Fruit fly (Drosophila melanogaster) whole organism, adult: ENCODE data around the gene CG4338.
A peak's percentile ranks its signal among the peaks of the same experiment; 100 is the strongest.

ENCODE experiments used
- CG11617 ChIP-seq: fragments of 200-800 bp; sonication (Bioruptor generic); optimal IDR thresholded peaks from 2 replicates; lab custom pipeline; 2017; ENCODE audit warnings: mild to moderate bottlenecking, missing biosample characterization, missing genetic modification reagents, missing genetic modification characterization
- CG12768 ChIP-seq: fragments of 200-800 bp; sonication (Bioruptor generic); optimal IDR thresholded peaks from 2 replicates; lab custom pipeline; 2017; ENCODE audit warnings: missing biosample characterization, missing genetic modification characterization, mild to moderate bottlenecking, moderate library complexity, missing genetic modification reagents
- CG14711 ChIP-seq: fragments of 200-800 bp; sonication (Bioruptor generic); optimal IDR thresholded peaks from 2 replicates; lab custom pipeline; 2018; ENCODE audit warnings: missing biosample characterization, mild to moderate bottlenecking, missing genetic modification characterization, moderate library complexity
- CG1620 ChIP-seq: fragments of 200-800 bp; sonication (Bioruptor generic); optimal IDR thresholded peaks from 2 replicates; lab custom pipeline; 2016; ENCODE audit warnings: missing biosample characterization, missing genetic modification characterization
- CG33017 ChIP-seq: fragments of 200-800 bp; sonication (Bioruptor generic); optimal IDR thresholded peaks from 2 replicates; lab custom pipeline; 2018; ENCODE audit warnings: missing biosample characterization, mild to moderate bottlenecking, missing genetic modification characterization, moderate library complexity
- CG5204 ChIP-seq: fragments of 200-800 bp; sonication (Bioruptor generic); optimal IDR thresholded peaks from 2 replicates; lab custom pipeline; 2016; ENCODE audit warnings: missing biosample characterization, missing genetic modification characterization
- CG7045 ChIP-seq: fragments of 200-800 bp; sonication (Bioruptor generic); optimal IDR thresholded peaks from 2 replicates; lab custom pipeline; 2017; ENCODE audit warnings: missing biosample characterization, mild to moderate bottlenecking, missing genetic modification characterization
- CG7101 ChIP-seq: fragments of 200-800 bp; sonication (Bioruptor generic); optimal IDR thresholded peaks from 2 replicates; lab custom pipeline; 2018; ENCODE audit warnings: missing biosample characterization, mild to moderate bottlenecking, missing genetic modification characterization, moderate library complexity
- Clk ChIP-seq: fragments of 200-800 bp; sonication (Bioruptor generic); optimal IDR thresholded peaks from 2 replicates; lab custom pipeline; 2017; ENCODE audit warnings: missing biosample characterization, missing genetic modification characterization
- Crg-1 ChIP-seq: fragments of 200-800 bp; sonication (Bioruptor generic); optimal IDR thresholded peaks from 2 replicates; lab custom pipeline; 2016; ENCODE audit warnings: missing biosample characterization, missing genetic modification characterization
- Hr96 ChIP-seq: fragments of 200-800 bp; sonication (Bioruptor generic); optimal IDR thresholded peaks from 2 replicates; lab custom pipeline; 2016; ENCODE audit warnings: missing biosample characterization, missing genetic modification characterization
- Mnt ChIP-seq: fragments of 200-800 bp; sonication (Bioruptor generic); optimal IDR thresholded peaks from 2 replicates; lab custom pipeline; 2016; ENCODE audit warnings: missing biosample characterization, mild to moderate bottlenecking, missing genetic modification characterization
- bab1 ChIP-seq: fragments of 200-800 bp; sonication (Bioruptor generic); optimal IDR thresholded peaks from 3 replicates; lab custom pipeline; 2019; ENCODE audit warnings: missing biosample characterization, mild to moderate bottlenecking, missing genetic modification characterization, moderate library complexity
- cic ChIP-seq: fragments of 200-800 bp; sonication (Bioruptor generic); optimal IDR thresholded peaks from 2 replicates; lab custom pipeline; 2017; ENCODE audit warnings: missing biosample characterization, mild to moderate bottlenecking, missing genetic modification characterization, moderate library complexity
- cnc ChIP-seq, 2 experiments: fragments of >200 bp; optimal IDR thresholded peaks; 2 replicates each; lab custom pipeline; 2017
- kay ChIP-seq: fragments of 200-800 bp; sonication (Bioruptor generic); peaks from one replicate; lab custom pipeline; 2016; ENCODE audit warnings: missing biosample characterization, missing genetic modification characterization, borderline replicate concordance
- ovo ChIP-seq: fragments of 200-800 bp; sonication (Bioruptor generic); optimal IDR thresholded peaks from 2 replicates; lab custom pipeline; 2016; ENCODE audit warnings: missing biosample characterization, missing genetic modification characterization
- pad ChIP-seq: fragments of 200-800 bp; sonication (Bioruptor generic); optimal IDR thresholded peaks from 3 replicates; lab custom pipeline; 2017; ENCODE audit warnings: missing biosample characterization, missing genetic modification characterization, mild to moderate bottlenecking, moderate library complexity, missing genetic modification reagents
- tj ChIP-seq: fragments of 200-800 bp; sonication (Bioruptor generic); optimal IDR thresholded peaks from 3 replicates; lab custom pipeline; 2017; ENCODE audit warnings: missing biosample characterization, mild to moderate bottlenecking, missing genetic modification characterization, moderate library complexity
- toe ChIP-seq: fragments of 200-800 bp; sonication (Bioruptor generic); optimal IDR thresholded peaks from 2 replicates; lab custom pipeline; 2016; ENCODE audit warnings: missing biosample characterization, missing genetic modification characterization

Gene CG4338

dm6 chr3R:15292241-15293004 lies 17.1 kb downstream of the CG4338 start:
- peak; percentile 81 for TF ChIP-seq pad
- peak; percentile 5 for TF ChIP-seq Clk (GFP tag; lab: Kevin White, UChicago)
- TF ChIP-seq kay = peak; percentile 35
- no peak for TF ChIP-seq cnc (optimal IDR thresholded peaks at IDR 0.05; lab: Kevin White, UChicago)

- TF ChIP-seq cnc (optimal IDR thresholded peaks at IDR 0.05; lab: Kevin White, UChicago) = no peak
- peak; percentile 80 for TF ChIP-seq pad
- TF ChIP-seq Hr96 (GFP tag; lab: Kevin White, UChicago) = no peak
- TF ChIP-seq CG14711 (tag; lab: Kevin White, UChicago) = no peak
- TF ChIP-seq tj (GFP tag; lab: Kevin White, UChicago) = peak; percentile 71
- peak; percentile 26 for TF ChIP-seq bab1 (GFP tag; lab: Kevin White, UChicago)
- peak; percentile 1 for TF ChIP-seq CG11617
- TF ChIP-seq CG1620 = peak; percentile 22
These were observed 17.9 kb downstream of the CG4338 start for dm6 chr3R:15293005-15293877.

- TF ChIP-seq CG12768 (GFP tag; lab: Kevin White, UChicago) (no peak), bab1 (GFP tag; lab: Kevin White, UChicago) (no peak)
These were observed 18.6 kb downstream of the CG4338 start for dm6 chr3R:15293878-15294350.

dm6 chr3R:15297904-15298303 lies 22.6 kb downstream of the CG4338 start:
- TF ChIP-seq pad (peak; percentile 26), cnc (optimal IDR thresholded peaks at IDR 0.05; lab: Kevin White, UChicago) (no peak), Mnt (GFP tag; lab: Kevin White, UChicago) (peak; percentile 45), cic (peak; percentile 50), kay (peak; percentile 95), Crg-1 (GFP tag; lab: Kevin White, UChicago) (no peak), CG12768 (GFP tag; lab: Kevin White, UChicago) (peak; percentile 36)

dm6 chr3R:15305246-15305645 lies 29.9 kb downstream of the CG4338 start:
- TF ChIP-seq Mnt (GFP tag; lab: Kevin White, UChicago) = no peak
- TF ChIP-seq cic = no peak
- TF ChIP-seq toe (GFP tag; lab: Kevin White, UChicago) = no peak
- no peak for TF ChIP-seq ovo (GFP tag; lab: Kevin White, UChicago)
- TF ChIP-seq Crg-1 (GFP tag; lab: Kevin White, UChicago) = no peak
- no peak for TF ChIP-seq kay
- TF ChIP-seq CG12768 (GFP tag; lab: Kevin White, UChicago) = no peak
- no peak for TF ChIP-seq CG5204 (GFP tag; lab: Kevin White, UChicago)
- no peak for TF ChIP-seq cnc (optimal IDR thresholded peaks at IDR 0.05; lab: Kevin White, UChicago)
- no peak for TF ChIP-seq CG33017 (tag; lab: Kevin White, UChicago)
- TF ChIP-seq CG14711 (tag; lab: Kevin White, UChicago) = no peak
- no peak for TF ChIP-seq CG1620
- TF ChIP-seq tj (GFP tag; lab: Kevin White, UChicago) = no peak
- no peak for TF ChIP-seq CG7045 (GFP tag; lab: Kevin White, UChicago)
- TF ChIP-seq CG11617 = no peak
- TF ChIP-seq pad = no peak
- TF ChIP-seq CG7101 = no peak
- TF ChIP-seq bab1 (GFP tag; lab: Kevin White, UChicago) = no peak

dm6 chr3R:15309924-15310323 lies 34.6 kb downstream of the CG4338 start, which contains the start of gene Tm2:
TSS of gene Tm2 (plus strand) at chr3R:15310193.
- TF ChIP-seq pad (no peak), CG7045 (GFP tag; lab: Kevin White, UChicago) (no peak), kay (no peak), CG14711 (tag; lab: Kevin White, UChicago) (no peak), Hr96 (GFP tag; lab: Kevin White, UChicago) (no peak), cic (no peak), CG5204 (GFP tag; lab: Kevin White, UChicago) (no peak), ovo (GFP tag; lab: Kevin White, UChicago) (no peak), toe (GFP tag; lab: Kevin White, UChicago) (no peak), CG1620 (no peak), CG12768 (GFP tag; lab: Kevin White, UChicago) (no peak), Crg-1 (GFP tag; lab: Kevin White, UChicago) (no peak), CG7101 (no peak), bab1 (GFP tag; lab: Kevin White, UChicago) (no peak), cnc (optimal IDR thresholded peaks at IDR 0.05; lab: Kevin White, UChicago) (no peak), Mnt (GFP tag; lab: Kevin White, UChicago) (no peak), tj (GFP tag; lab: Kevin White, UChicago) (no peak), CG11617 (no peak), Clk (GFP tag; lab: Kevin White, UChicago) (no peak), CG33017 (tag; lab: Kevin White, UChicago) (no peak)
